Worm (Caenorhabditis elegans) whole organism, dauer: ENCODE measurements around the gene cts-1.
"Not testable (repeated sequence)": the region's sequence is repeated elsewhere in the genome, so short reads cannot be mapped to it uniquely, and the experiment has no call there.

ENCODE experiments used
- unc-62 ChIP-seq: sonication (generic microtip); optimal IDR thresholded peaks from 2 replicates; lab custom pipeline; 2017; ENCODE audit warnings: missing biosample characterization, missing genetic modification reagents, missing genetic modification characterization

Gene cts-1

DNA sequence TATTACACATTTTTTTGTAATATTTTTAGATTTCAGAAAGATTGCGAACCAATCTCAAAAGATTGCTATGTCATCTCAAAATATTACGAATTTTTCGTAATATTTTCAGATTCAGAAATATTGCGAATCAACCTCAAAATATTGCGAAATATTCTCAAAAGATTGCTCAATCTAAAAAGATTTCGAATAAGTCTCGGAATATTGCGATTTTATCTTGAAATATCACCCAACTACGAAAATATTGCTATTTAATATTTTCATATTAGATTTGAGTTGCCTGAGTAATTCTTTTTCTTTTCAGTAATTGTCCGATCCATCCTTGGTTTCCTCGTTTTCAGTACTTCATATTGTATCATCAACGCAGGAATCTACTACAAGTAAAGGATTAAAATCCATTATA lies 5.4 kb upstream of the cts-1 start, which contains the start of gene Y70G10A.4:
Gene Y70G10A.4 (plus strand): TSS at position 301 of the 400 bp plus-strand sequence.
- not testable (repeated sequence) for TF ChIP-seq unc-62 (GFP tag; lab: Kevin White, UChicago)

ce11 chrIII:10218587-10218986 lies 2.2 kb upstream of the cts-1 start, which contains the start of the genes rde-4 and cox-14:
TSS of gene rde-4 (minus strand) at chrIII:10218646.
TSS of gene cox-14 (plus strand) at chrIII:10218942.
- TF ChIP-seq unc-62 (GFP tag; lab: Kevin White, UChicago) = no peak

DNA sequence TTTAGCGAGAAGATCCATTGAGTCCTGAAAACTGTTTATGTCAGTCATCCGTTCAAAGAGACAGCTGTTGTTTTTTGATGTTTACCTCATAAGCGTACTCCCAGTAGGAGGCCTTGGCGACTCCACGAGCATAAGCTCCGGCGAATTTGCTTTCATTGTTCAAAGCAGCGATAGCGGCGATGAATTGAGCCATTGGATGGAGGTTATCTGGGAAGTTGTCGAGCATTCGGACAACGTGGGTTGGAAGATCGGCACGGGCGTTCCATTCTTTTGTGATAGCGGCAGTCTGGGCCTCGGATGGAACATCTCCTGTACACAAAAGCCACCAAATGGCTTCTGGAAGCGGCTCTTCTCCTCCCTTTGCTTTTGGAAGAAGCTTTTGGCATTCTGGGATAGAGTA lies 553 bp downstream of the cts-1 start:
- no peak for TF ChIP-seq unc-62 (GFP tag; lab: Kevin White, UChicago)

- no peak for TF ChIP-seq unc-62 (GFP tag; lab: Kevin White, UChicago)
Observed at ce11 chrIII:10214540-10214979, 1.9 kb downstream of the cts-1 start.

ce11 chrIII:10211889-10212494 lies 4.4 kb downstream of the cts-1 start, which contains the start of the genes blos-1 and best-18:
TSS of gene blos-1 (minus strand) at chrIII:10211946.
TSS of gene best-18 (plus strand) at chrIII:10212396.
- no peak for TF ChIP-seq unc-62 (GFP tag; lab: Kevin White, UChicago)

ce11 chrIII:10209703-10210102 lies 6.7 kb downstream of the cts-1 start, which contains the start of gene T20G5.9:
TSS of gene T20G5.9 (plus strand) at chrIII:10209840.
- no peak for TF ChIP-seq unc-62 (GFP tag; lab: Kevin White, UChicago)

DNA sequence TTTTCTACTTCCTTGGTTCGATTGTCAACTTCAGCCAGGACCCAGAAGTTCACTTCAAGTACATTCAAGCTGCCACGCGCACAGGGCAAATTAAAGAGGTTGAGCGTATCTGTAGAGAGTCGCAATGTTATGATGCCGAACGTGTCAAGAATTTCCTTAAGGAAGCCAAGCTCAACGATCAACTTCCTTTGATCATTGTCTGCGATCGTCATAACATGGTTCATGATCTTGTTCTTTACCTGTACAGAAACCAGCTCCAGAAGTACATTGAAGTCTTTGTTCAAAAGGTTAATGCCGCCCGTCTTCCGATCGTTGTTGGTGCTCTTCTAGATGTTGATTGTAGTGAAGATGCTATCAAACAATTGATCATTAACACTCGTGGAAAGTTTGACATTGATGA lies 10.1 kb downstream of the cts-1 start:
- TF ChIP-seq unc-62 (GFP tag; lab: Kevin White, UChicago) = no peak

DNA sequence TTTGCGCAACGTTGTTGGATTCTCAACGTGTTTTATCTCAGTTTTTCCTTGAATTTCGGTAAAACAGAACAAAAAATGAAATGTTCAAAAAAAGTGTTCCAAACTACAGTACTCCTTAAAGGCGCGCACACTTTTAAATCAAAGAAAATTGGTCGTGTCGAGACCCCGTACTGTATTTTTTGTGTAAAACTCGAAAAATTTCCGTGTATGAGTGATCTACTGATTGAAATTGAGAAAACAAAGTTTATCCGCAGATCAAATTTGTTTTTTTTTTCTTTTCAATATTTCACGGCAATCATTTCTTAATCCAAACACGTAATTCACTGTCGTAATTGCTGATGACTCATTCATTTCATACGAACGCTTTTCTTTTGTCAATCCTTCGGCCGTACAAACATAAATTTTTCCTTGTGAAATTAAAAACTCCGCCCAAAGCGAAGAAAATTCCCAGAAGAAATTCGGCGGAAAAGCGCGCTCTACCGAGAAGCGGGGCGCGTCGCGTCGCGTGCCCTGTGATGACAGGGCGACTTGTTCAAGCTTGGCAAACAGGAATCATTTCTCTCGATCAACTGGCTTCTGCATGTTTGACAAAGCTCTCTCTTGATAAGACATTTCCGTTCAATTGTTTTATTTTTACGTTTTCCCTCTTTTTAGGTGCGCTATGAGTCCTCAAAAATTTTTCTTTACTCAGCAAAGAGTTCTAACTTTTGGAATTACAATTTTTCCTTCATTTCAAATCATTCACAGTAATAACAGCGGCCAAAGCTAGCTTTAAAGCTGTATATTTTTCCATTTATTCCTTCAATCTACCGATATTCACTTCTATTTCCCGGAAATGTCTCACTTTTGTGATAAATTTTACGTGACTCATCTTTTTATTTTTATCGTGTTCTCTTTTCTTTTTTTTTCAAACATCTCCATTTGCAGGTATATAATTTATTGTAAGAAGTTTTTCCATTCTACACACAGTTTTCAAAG lies 13.3 kb downstream of the cts-1 start, which contains the start of gene chc-1:
Gene chc-1 (plus strand): TSS at position 928 of the 978 bp plus-strand sequence.
- TF ChIP-seq unc-62 (GFP tag; lab: Kevin White, UChicago) = no peak

DNA sequence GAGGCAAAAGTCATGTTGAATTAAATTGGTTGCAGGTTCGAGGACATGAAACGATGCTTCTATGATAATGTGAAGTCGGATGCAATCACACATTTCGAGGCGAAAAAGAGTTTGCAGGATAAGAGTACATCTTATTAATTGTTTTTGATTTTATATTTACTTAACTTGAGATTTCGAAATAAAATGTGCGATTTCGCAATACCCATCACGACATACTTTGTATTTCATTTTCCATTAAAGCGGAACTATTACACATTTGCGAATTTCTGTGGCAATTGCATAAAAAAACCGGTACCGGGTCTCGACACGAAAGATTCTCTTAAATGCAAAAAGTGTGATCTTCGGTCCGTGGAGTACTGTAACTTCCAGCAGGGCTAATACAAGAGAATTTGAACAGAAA lies 14.0 kb downstream of the cts-1 start:
- no peak for TF ChIP-seq unc-62 (GFP tag; lab: Kevin White, UChicago)

- no peak for TF ChIP-seq unc-62 (GFP tag; lab: Kevin White, UChicago)
Observed at ce11 chrIII:10201235-10201634, 15.2 kb downstream of the cts-1 start, which contains the start of the genes T20G5.13 and T20G5.12. TSS of gene T20G5.13 (minus strand) at chrIII:10201335. TSS of gene T20G5.12 (plus strand) at chrIII:10201604.

ce11 chrIII:10199052-10199451 lies 17.4 kb downstream of the cts-1 start, which contains the start of gene T20G5.8:
TSS of gene T20G5.8 (plus strand) at chrIII:10199352.
- no peak for TF ChIP-seq unc-62 (GFP tag; lab: Kevin White, UChicago)

- TF ChIP-seq unc-62 (GFP tag; lab: Kevin White, UChicago) = no peak
Observed at ce11 chrIII:10197416-10197815, 19.0 kb downstream of the cts-1 start, which contains the start of gene dod-6. TSS of gene dod-6 (plus strand) at chrIII:10197716.

DNA sequence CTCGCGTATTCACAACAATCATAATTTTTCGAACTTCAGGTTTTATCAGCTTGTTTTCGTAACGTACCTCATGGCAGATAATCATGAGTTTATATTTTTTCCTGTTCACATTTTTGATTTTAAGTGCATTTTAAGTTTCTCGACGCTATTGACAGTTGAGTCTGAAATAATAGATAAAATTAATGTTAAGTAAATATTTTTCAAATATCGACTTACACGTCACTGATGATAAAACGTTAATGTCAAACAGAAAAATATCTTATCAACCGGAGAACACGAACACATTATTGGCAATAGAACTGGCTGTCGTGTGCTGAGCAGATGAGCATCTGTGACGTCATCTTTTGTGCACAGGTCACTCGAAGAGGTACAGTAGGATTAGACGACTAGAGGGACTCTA lies 19.6 kb downstream of the cts-1 start:
- TF ChIP-seq unc-62 (GFP tag; lab: Kevin White, UChicago) = no peak

DNA sequence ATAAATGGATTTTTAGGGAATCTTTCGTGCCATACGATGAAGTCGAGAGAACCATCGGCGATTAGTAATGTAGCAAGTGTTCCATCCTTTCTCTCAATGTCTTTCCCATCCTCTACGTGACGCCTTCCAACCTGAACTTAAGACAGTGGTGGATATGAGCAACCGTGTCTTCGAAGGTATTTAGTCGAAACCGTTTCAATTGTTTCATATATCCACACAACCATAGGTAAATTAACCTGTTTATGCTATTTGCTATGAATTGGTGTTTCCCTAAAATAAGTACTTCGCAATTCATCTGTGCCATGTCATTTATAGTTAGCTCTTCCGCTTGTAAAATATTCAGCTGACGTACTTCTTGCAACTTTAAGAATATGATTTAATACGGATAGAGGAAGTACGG lies 20.5 kb downstream of the cts-1 start:
- no peak for TF ChIP-seq unc-62 (GFP tag; lab: Kevin White, UChicago)

ce11 chrIII:10194569-10194968 lies 21.9 kb downstream of the cts-1 start:
- no peak for TF ChIP-seq unc-62 (GFP tag; lab: Kevin White, UChicago)

- no peak for TF ChIP-seq unc-62 (GFP tag; lab: Kevin White, UChicago)
Observed at ce11 chrIII:10188912-10189311, 27.5 kb downstream of the cts-1 start, which contains the start of gene epac-1. TSS of gene epac-1 (plus strand) at chrIII:10189212.
